Worm (Caenorhabditis elegans): ENCODE results near the gene snpc-1.2.

DNA sequence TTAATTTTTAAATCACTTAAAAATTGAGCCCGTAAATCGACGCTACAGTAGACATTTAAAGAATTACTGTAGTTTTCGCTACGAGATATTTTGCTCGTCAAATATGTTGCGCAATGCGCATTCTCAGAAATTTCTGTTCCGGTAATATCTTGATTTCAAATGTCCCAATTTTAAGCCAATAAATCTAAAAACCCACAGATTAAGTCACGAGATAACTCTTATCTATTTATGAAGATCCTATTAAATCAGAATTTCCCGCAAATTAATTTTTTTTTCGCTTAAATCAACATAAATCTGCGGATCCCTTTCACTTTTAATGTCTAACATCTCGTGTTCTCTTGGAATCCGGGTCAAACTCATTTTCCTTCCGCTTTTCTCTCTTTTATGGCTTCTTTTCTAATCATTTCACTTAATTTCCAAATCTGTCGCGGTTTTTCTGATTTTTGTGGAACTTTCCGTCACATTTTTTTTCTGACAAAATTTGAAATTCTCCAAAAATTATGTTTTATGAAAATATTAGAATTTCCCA is 47.2 kb upstream of the snpc-1.2 start:
- TF ChIP-seq him-1 (tag; optimal IDR thresholded peaks at IDR 0.05) (no peak), W03F9.2 (tag; optimal IDR thresholded peaks at IDR 0.05) (no peak), dao-5 (tag; optimal IDR thresholded peaks at IDR 0.05) (no peak)
